Fruit fly (Drosophila melanogaster) whole organism, prepupa: ENCODE measurements around the gene CG42846.
A peak's percentile ranks its signal among the peaks of the same experiment; 100 is the strongest.

Source experiments
- Blimp-1 ChIP-seq: fragments of 200-800 bp; sonication (Bioruptor generic); optimal IDR thresholded peaks from 3 replicates; lab custom pipeline; 2017; ENCODE audit warnings: missing biosample characterization, missing genetic modification characterization, mild to moderate bottlenecking, moderate library complexity, missing genetic modification reagents
- CG10631 ChIP-seq: fragments of 200-800 bp; sonication (Bioruptor generic); optimal IDR thresholded peaks from 2 replicates; lab custom pipeline; 2016; ENCODE audit warnings: missing biosample characterization, missing genetic modification characterization
- CG10669 ChIP-seq: fragments of 200-800 bp; sonication (Bioruptor generic); optimal IDR thresholded peaks from 3 replicates; lab custom pipeline; 2018; ENCODE audit warnings: missing biosample characterization, mild to moderate bottlenecking, missing genetic modification characterization, moderate library complexity
- CG11294 ChIP-seq: fragments of 200-800 bp; sonication (Bioruptor generic); IDR thresholded peaks from 2 replicates; pipeline ENCODE4 v1.3.6; 2022; ENCODE audit warnings: missing biosample characterization, missing genetic modification characterization
- CG11762 ChIP-seq: fragments of 200-800 bp; sonication (Bioruptor generic); optimal IDR thresholded peaks from 3 replicates; lab custom pipeline; 2016; ENCODE audit warnings: missing biosample characterization, missing genetic modification characterization; ENCODE audit not compliant: insufficient read depth
- CG11902 ChIP-seq: fragments of 200-800 bp; sonication (Bioruptor generic); optimal IDR thresholded peaks from 3 replicates; lab custom pipeline; 2016; ENCODE audit warnings: missing biosample characterization, missing genetic modification characterization
- CG15336 ChIP-seq: fragments of 200-800 bp; sonication (Bioruptor generic); IDR thresholded peaks from 2 replicates; pipeline ENCODE4 v1.3.6; 2022; ENCODE audit warnings: missing biosample characterization, missing genetic modification characterization
- CG1621 ChIP-seq: fragments of 200-800 bp; sonication (Bioruptor generic); optimal IDR thresholded peaks from 3 replicates; lab custom pipeline; 2018; ENCODE audit warnings: missing biosample characterization, mild to moderate bottlenecking, missing genetic modification characterization
- CG31627 ChIP-seq: fragments of 200-800 bp; sonication (Bioruptor generic); optimal IDR thresholded peaks from 3 replicates; lab custom pipeline; 2016; ENCODE audit warnings: missing biosample characterization, missing genetic modification characterization
- CG34406 ChIP-seq: fragments of 200-800 bp; sonication (Bioruptor generic); optimal IDR thresholded peaks from 3 replicates; lab custom pipeline; 2016; ENCODE audit warnings: missing biosample characterization, missing genetic modification characterization
- CG3919 ChIP-seq: fragments of 200-800 bp; sonication (Bioruptor generic); optimal IDR thresholded peaks from 3 replicates; lab custom pipeline; 2016; ENCODE audit warnings: missing biosample characterization, missing genetic modification characterization
- CG4318 ChIP-seq: fragments of 200-800 bp; sonication (Bioruptor generic); optimal IDR thresholded peaks from 3 replicates; lab custom pipeline; 2017; ENCODE audit warnings: missing biosample characterization, mild to moderate bottlenecking, missing genetic modification characterization
- CG6163 ChIP-seq: fragments of 200-800 bp; sonication (Bioruptor generic); IDR thresholded peaks from 3 replicates; pipeline ENCODE4 v1.3.6; 2022; ENCODE audit warnings: missing biosample characterization, missing genetic modification characterization
- CG6276 ChIP-seq: fragments of 200-800 bp; sonication (Bioruptor generic); optimal IDR thresholded peaks from 2 replicates; lab custom pipeline; 2017; ENCODE audit warnings: missing biosample characterization, mild to moderate bottlenecking, missing genetic modification characterization
- CG6792 ChIP-seq: fragments of 200-800 bp; sonication (Bioruptor generic); optimal IDR thresholded peaks from 3 replicates; lab custom pipeline; 2016; ENCODE audit warnings: missing biosample characterization, missing genetic modification characterization
- CG6808 ChIP-seq: fragments of 200-800 bp; sonication (Bioruptor generic); optimal IDR thresholded peaks from 3 replicates; lab custom pipeline; 2017; ENCODE audit warnings: missing biosample characterization, missing genetic modification characterization, mild to moderate bottlenecking, moderate library complexity, missing genetic modification reagents
- CG6854 ChIP-seq: fragments of 200-800 bp; sonication (Bioruptor generic); optimal IDR thresholded peaks from 2 replicates; lab custom pipeline; 2017; ENCODE audit warnings: missing biosample characterization, mild to moderate bottlenecking, missing genetic modification characterization
- CG7368 ChIP-seq: fragments of 200-800 bp; sonication (Bioruptor generic); optimal IDR thresholded peaks from 3 replicates; lab custom pipeline; 2016; ENCODE audit warnings: missing biosample characterization, missing genetic modification characterization
- CG8119 ChIP-seq: fragments of 200-800 bp; sonication (Bioruptor generic); IDR thresholded peaks from 3 replicates; pipeline ENCODE4 v1.3.6; 2022; ENCODE audit warnings: missing biosample characterization, missing genetic modification characterization
- CG8319 ChIP-seq: fragments of 200-800 bp; sonication (Bioruptor generic); optimal IDR thresholded peaks from 3 replicates; lab custom pipeline; 2016; ENCODE audit warnings: missing biosample characterization, missing genetic modification characterization
- CG8632 ChIP-seq: fragments of 200-800 bp; sonication (Bioruptor generic); optimal IDR thresholded peaks from 3 replicates; lab custom pipeline; 2016; ENCODE audit warnings: missing biosample characterization, missing genetic modification characterization
- CG9139 ChIP-seq: fragments of 200-800 bp; sonication (Bioruptor generic); optimal IDR thresholded peaks from 3 replicates; lab custom pipeline; 2017; ENCODE audit warnings: missing biosample characterization, mild to moderate bottlenecking, missing genetic modification characterization
- Eip75B ChIP-seq: fragments of 200-800 bp; sonication (Bioruptor generic); optimal IDR thresholded peaks from 3 replicates; lab custom pipeline; 2016; ENCODE audit warnings: missing biosample characterization, missing genetic modification characterization
- Eip78C ChIP-seq: fragments of 200-800 bp; sonication (Bioruptor generic); peaks from one replicate; lab custom pipeline; 2016; ENCODE audit warnings: missing biosample characterization, missing genetic modification characterization
- Eip93F ChIP-seq: fragments of 200-800 bp; sonication (Bioruptor generic); optimal IDR thresholded peaks from 2 replicates; lab custom pipeline; 2016; ENCODE audit warnings: missing biosample characterization, mild to moderate bottlenecking, missing genetic modification characterization
- Ets96B ChIP-seq: fragments of 200-800 bp; optimal IDR thresholded peaks from 2 replicates; lab custom pipeline; 2019; ENCODE audit warnings: missing biosample characterization, mild to moderate bottlenecking, missing genetic modification characterization, moderate library complexity
- Gug ChIP-seq: fragments of 200-800 bp; sonication (Bioruptor generic); IDR thresholded peaks from 2 replicates; pipeline ENCODE4 v1.3.6; 2022; ENCODE audit warnings: missing biosample characterization, missing genetic modification characterization
- Hr38 ChIP-seq: sonication (Bioruptor generic); optimal IDR thresholded peaks from 2 replicates; lab custom pipeline; 2016; ENCODE audit warnings: missing biosample characterization, missing genetic modification characterization
- Hr39 ChIP-seq: fragments of 200-800 bp; sonication (Bioruptor generic); optimal IDR thresholded peaks from 2 replicates; lab custom pipeline; 2016; ENCODE audit warnings: missing biosample characterization, missing genetic modification characterization
- Met ChIP-seq: fragments of 200-800 bp; sonication (Bioruptor generic); optimal IDR thresholded peaks from 3 replicates; lab custom pipeline; 2016; ENCODE audit warnings: missing biosample characterization, missing genetic modification characterization
- OdsH ChIP-seq: fragments of 200-800 bp; sonication (Bioruptor generic); optimal IDR thresholded peaks from 3 replicates; lab custom pipeline; 2016; ENCODE audit warnings: missing biosample characterization, missing genetic modification characterization
- Smox ChIP-seq: fragments of 200-800 bp; sonication (Bioruptor generic); optimal IDR thresholded peaks from 3 replicates; lab custom pipeline; 2016; ENCODE audit warnings: missing biosample characterization, missing genetic modification characterization
- Sox102F ChIP-seq: fragments of 200-800 bp; sonication (Bioruptor generic); optimal IDR thresholded peaks from 2 replicates; lab custom pipeline; 2016; ENCODE audit warnings: missing biosample characterization, mild to moderate bottlenecking, missing genetic modification characterization
- Sox14 ChIP-seq: fragments of 200-800 bp; sonication (Bioruptor generic); optimal IDR thresholded peaks from 3 replicates; lab custom pipeline; 2016; ENCODE audit warnings: missing biosample characterization, missing genetic modification characterization
- Sox15 ChIP-seq: fragments of 200-800 bp; sonication (Bioruptor generic); optimal IDR thresholded peaks from 3 replicates; lab custom pipeline; 2016; ENCODE audit warnings: missing biosample characterization, missing genetic modification characterization
- cyc ChIP-seq: fragments of 200-800 bp; sonication (Bioruptor generic); optimal IDR thresholded peaks from 3 replicates; lab custom pipeline; 2016; ENCODE audit warnings: missing biosample characterization, missing genetic modification characterization
- dac ChIP-seq: fragments of 200-800 bp; sonication (Bioruptor generic); optimal IDR thresholded peaks from 2 replicates; lab custom pipeline; 2017; ENCODE audit warnings: missing biosample characterization, mild to moderate bottlenecking, missing genetic modification characterization
- dsx ChIP-seq: fragments of 200-800 bp; optimal IDR thresholded peaks from 3 replicates; lab custom pipeline; 2019; ENCODE audit warnings: missing biosample characterization, mild to moderate bottlenecking, missing genetic modification characterization, moderate library complexity; ENCODE audit not compliant: poor library complexity, severe bottlenecking
- eg ChIP-seq: fragments of 200-800 bp; sonication (Bioruptor generic); IDR thresholded peaks from 3 replicates; pipeline ENCODE4 v1.3.6; 2022; ENCODE audit warnings: missing biosample characterization, missing genetic modification characterization
- esn ChIP-seq: fragments of 200-800 bp; sonication (Bioruptor generic); optimal IDR thresholded peaks from 2 replicates; lab custom pipeline; 2016; ENCODE audit warnings: missing biosample characterization, mild to moderate bottlenecking, missing genetic modification characterization, moderate library complexity
- fd59A ChIP-seq: fragments of 200-800 bp; sonication (Bioruptor generic); optimal IDR thresholded peaks from 2 replicates; lab custom pipeline; 2017; ENCODE audit warnings: missing biosample characterization, mild to moderate bottlenecking, missing genetic modification characterization, missing genetic modification reagents
- fd85E ChIP-seq: fragments of 200-800 bp; sonication (Bioruptor generic); optimal IDR thresholded peaks from 3 replicates; lab custom pipeline; 2016; ENCODE audit warnings: missing biosample characterization, missing genetic modification characterization
- lz ChIP-seq: fragments of 200-800 bp; sonication (Bioruptor generic); optimal IDR thresholded peaks from 3 replicates; lab custom pipeline; 2016; ENCODE audit warnings: missing biosample characterization, missing genetic modification characterization
- net ChIP-seq: fragments of 200-800 bp; sonication (Bioruptor generic); optimal IDR thresholded peaks from 3 replicates; lab custom pipeline; 2016; ENCODE audit warnings: missing biosample characterization, missing genetic modification characterization
- pdm3 ChIP-seq: fragments of 200-800 bp; sonication (Bioruptor generic); optimal IDR thresholded peaks from 3 replicates; lab custom pipeline; 2016; ENCODE audit warnings: missing biosample characterization, missing genetic modification characterization
- salr ChIP-seq, 2 experiments: fragments of 200-800 bp; sonication (Bioruptor generic); optimal IDR thresholded peaks; 3 replicates each; lab custom pipeline; 2016 to 2018; ENCODE audit warnings: missing biosample characterization in 2 of 2, missing genetic modification characterization in 2 of 2, mild to moderate bottlenecking in 1 of 2
- spab ChIP-seq: fragments of 200-800 bp; sonication (Bioruptor generic); optimal IDR thresholded peaks from 2 replicates; lab custom pipeline; 2017; ENCODE audit warnings: missing biosample characterization, mild to moderate bottlenecking, missing genetic modification characterization, missing genetic modification reagents
- ss ChIP-seq, 2 experiments: fragments of 200-800 bp; sonication (Bioruptor generic); optimal IDR thresholded peaks; 2 replicates in 1 of 2; 3 replicates in 1 of 2; lab custom pipeline; 2017 to 2018; ENCODE audit warnings: mild to moderate bottlenecking in 2 of 2, missing biosample characterization in 2 of 2, missing genetic modification characterization in 2 of 2, moderate library complexity in 1 of 2
- svp ChIP-seq: fragments of 200-800 bp; sonication (Bioruptor generic); peaks from one replicate; lab custom pipeline; 2016; ENCODE audit warnings: missing biosample characterization, missing genetic modification characterization
- topi ChIP-seq: fragments of 200-800 bp; sonication (Bioruptor generic); optimal IDR thresholded peaks from 3 replicates; lab custom pipeline; 2016; ENCODE audit warnings: missing biosample characterization, missing genetic modification characterization
- vri ChIP-seq: fragments of 200-800 bp; sonication (Bioruptor generic); optimal IDR thresholded peaks from 3 replicates; lab custom pipeline; 2016; ENCODE audit warnings: missing biosample characterization, mild to moderate bottlenecking, missing genetic modification characterization

Gene CG42846

dm6 chr3L:264378-265151, 33.2 kb upstream of the CG42846 start, which contains the start of the genes Tudor-SN and mRpL17:
TSS of gene Tudor-SN (minus strand) at chr3L:264380.
TSS of gene mRpL17 (plus strand) at chr3L:264779.
- TF ChIP-seq pdm3 (GFP tag; lab: Kevin White, UChicago) (no peak), lz (GFP tag; lab: Kevin White, UChicago) (peak; percentile 50), dac (GFP tag; lab: Kevin White, UChicago) (no peak), Sox102F (GFP tag; lab: Kevin White, UChicago) (peak; percentile 19), CG1621 (tag; lab: Kevin White, UChicago) (no peak), salr (GFP tag; optimal IDR thresholded peaks at IDR 0.05; lab: Kevin White, UChicago) (peak in 1 of 2 experiments; percentile 42), fd85E (GFP tag; lab: Kevin White, UChicago) (no peak), CG6854 (GFP tag; lab: Kevin White, UChicago) (no peak), CG4318 (GFP tag; lab: Kevin White, UChicago) (no peak), CG11902 (GFP tag; lab: Kevin White, UChicago) (peak; percentile 8), CG8119 (GFP tag; lab: Robert Waterston, UW) (no peak), CG9139 (GFP tag; lab: Kevin White, UChicago) (no peak), CG3919 (peak; percentile 43), CG11762 (peak; percentile 2), net (no peak), CG11294 (no peak), Met (GFP tag; lab: Kevin White, UChicago) (no peak), OdsH (peak; percentile 55), eg (GFP tag; lab: Robert Waterston, UW) (no peak), CG6163 (GFP tag; lab: Robert Waterston, UW) (no peak), CG10631 (GFP tag; lab: Kevin White, UChicago) (peak; percentile 60), CG7368 (no peak), Smox (GFP tag; lab: Kevin White, UChicago) (no peak), CG6792 (GFP tag; lab: Kevin White, UChicago) (no peak), dsx (GFP tag; lab: Kevin White, UChicago) (no peak), CG10669 (no peak), CG31627 (GFP tag; lab: Kevin White, UChicago) (peak; percentile 29), Eip75B (GFP tag; lab: Kevin White, UChicago) (peak; percentile 27), Blimp-1 (no peak), CG15336 (GFP tag; lab: Robert Waterston, UW) (no peak), CG8319 (no peak), Hr39 (peak; percentile 43), ss (GFP tag; optimal IDR thresholded peaks at IDR 0.05; lab: Kevin White, UChicago) (no peak), svp (GFP tag; lab: Kevin White, UChicago) (peak; percentile 80), esn (peak; percentile 51), Eip93F (GFP tag; lab: Kevin White, UChicago) (no peak), Ets96B (tag; lab: Kevin White, UChicago) (no peak), Hr38 (GFP tag; lab: Kevin White, UChicago) (no peak), cyc (peak; percentile 16), CG8632 (GFP tag; lab: Kevin White, UChicago) (peak; percentile 12), Eip78C (GFP tag; lab: Kevin White, UChicago) (peak; percentile 64), spab (GFP tag; lab: Kevin White, UChicago) (no peak), vri (GFP tag; lab: Kevin White, UChicago) (peak; percentile 61), CG34406 (GFP tag; lab: Kevin White, UChicago) (no peak), topi (GFP tag; lab: Kevin White, UChicago) (peak; percentile 24), CG6808 (peak; percentile 9), fd59A (no peak), Gug (GFP tag; lab: Robert Waterston, UW) (no peak), Sox14 (GFP tag; lab: Kevin White, UChicago) (peak; percentile 16), Sox15 (no peak), CG6276 (GFP tag; lab: Kevin White, UChicago) (no peak)
